Worm (Caenorhabditis elegans): ENCODE measurements around the gene mfsd-6.

- TF ChIP-seq sptf-1 (tag; optimal IDR thresholded peaks at IDR 0.05) (no peak), pha-4 (tag; optimal IDR thresholded peaks at IDR 0.05) (no peak), ceh-39 (tag; optimal IDR thresholded peaks at IDR 0.05) (no peak), ztf-11 (tag; optimal IDR thresholded peaks at IDR 0.05) (no peak), unc-62 (GFP tag; optimal IDR thresholded peaks at IDR 0.05) (peak; percentile 74), nhr-2 (tag; optimal IDR thresholded peaks at IDR 0.05) (no peak), hlh-1 (tag; optimal IDR thresholded peaks at IDR 0.05) (peak; percentile 93), snpc-4 (tag; optimal IDR thresholded peaks at IDR 0.05) (no peak)
Measured at ce11 chrIII:7545189-7545588, 34.0 kb downstream of the mfsd-6 start.

Data from whole organism, mixed stage, embryonic.